Fruit fly (Drosophila melanogaster): ENCODE measurements around the gene CG14868.

- TF ChIP-seq CG15710 (tag; optimal IDR thresholded peaks at IDR 0.05) (peak; percentile 39), CG17806 (tag; optimal IDR thresholded peaks at IDR 0.05) (peak; percentile 15), CG8301 (tag; optimal IDR thresholded peaks at IDR 0.05) (no peak), CG12605 (GFP tag; IDR thresholded peaks at IDR 0.05) (no peak), EcR (GFP tag; optimal IDR thresholded peaks at IDR 0.05) (peak; percentile 9), CG4496 (GFP tag; IDR thresholded peaks at IDR 0.05) (no peak), CG8159 (tag; optimal IDR thresholded peaks at IDR 0.05) (no peak)
Observed at dm6 chr3R:15350993-15351426, 18.7 kb downstream of the CG14868 start, which contains the start of the genes Trs33 and Tmtc4.
